Fruit fly (Drosophila melanogaster) whole organism, wandering third instar larva: ENCODE data around the gene CG16721.

Experiments used
- CG32264 ChIP-seq: fragments of 200-800 bp; sonication (Bioruptor generic); optimal IDR thresholded peaks from 2 replicates; lab custom pipeline; 2016; ENCODE audit warnings: missing biosample characterization, missing genetic modification characterization
- pan ChIP-seq: fragments of >200 bp; optimal IDR thresholded peaks from 2 replicates; lab custom pipeline; 2017

DNA sequence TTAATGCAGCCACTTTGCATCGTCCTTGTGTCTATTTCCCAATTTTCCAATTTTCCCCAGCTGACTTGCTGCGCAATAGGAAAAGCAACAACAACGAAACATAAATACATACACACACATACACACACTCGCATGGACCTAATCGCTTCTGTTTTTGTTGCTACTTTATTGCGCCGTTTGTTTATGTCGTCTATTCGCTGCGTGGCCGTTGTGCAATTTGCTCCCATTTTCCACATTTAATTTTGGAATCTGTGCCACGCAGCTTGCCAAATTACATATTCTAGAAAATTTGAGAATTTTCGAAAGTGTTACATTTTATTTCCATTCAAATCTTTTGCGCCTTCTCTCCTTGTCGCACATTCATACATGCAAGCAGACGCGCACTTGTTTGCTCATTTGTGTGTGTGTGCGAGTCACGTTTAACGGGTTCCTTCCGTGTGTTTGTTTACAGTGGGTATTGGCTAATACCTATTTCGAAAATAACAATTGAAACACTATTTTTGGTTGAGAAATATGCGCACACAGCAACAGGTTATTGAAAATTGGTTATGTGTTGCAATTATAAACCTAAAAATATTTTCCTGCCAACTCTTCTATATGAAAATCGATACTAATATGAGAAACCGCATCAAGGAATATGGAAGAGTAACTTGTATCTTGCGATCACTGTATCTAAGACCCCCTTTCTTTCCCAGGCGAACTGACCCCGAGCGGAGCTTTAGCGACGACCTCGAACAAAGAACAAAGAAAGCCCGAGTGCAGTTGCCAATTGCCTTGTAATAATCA, 663 bp downstream of the CG16721 start:
- no peak for TF ChIP-seq pan (lab: Kevin White, UChicago)
- peak; percentile 72 for TF ChIP-seq CG32264 (GFP tag; lab: Kevin White, UChicago)
